Fruit fly (Drosophila melanogaster) whole organism, embryonic: ENCODE results near the gene MtnE.

ENCODE experiments used
- Lim3 ChIP-seq: fragments of 200-800 bp; sonication (Bioruptor generic); IDR thresholded peaks from 2 replicates; pipeline ENCODE4 v1.3.6; 2022; ENCODE audit warnings: missing biosample characterization, missing genetic modification characterization
- sima ChIP-seq: fragments of 200-800 bp; sonication (Bioruptor generic); optimal IDR thresholded peaks from 2 replicates; lab custom pipeline; 2016; ENCODE audit warnings: missing biosample characterization, missing genetic modification characterization

- no peak for TF ChIP-seq Lim3 (GFP tag; lab: Robert Waterston, UW)
- no peak for TF ChIP-seq sima (GFP tag; lab: Kevin White, UChicago)
Observed at dm6 chr3R:20545678-20546077, 11.2 kb upstream of the MtnE start.
